Fruit fly (Drosophila melanogaster) whole organism, embryonic: ENCODE data around the gene Hand.

ENCODE experiments used
- Atf3 ChIP-seq: fragments of 200-800 bp; sonication (Bioruptor generic); optimal IDR thresholded peaks from 3 replicates; lab custom pipeline; 2016; ENCODE audit warnings: missing biosample characterization, missing genetic modification characterization
- Blimp-1 ChIP-seq: fragments of 200-800 bp; sonication (Bioruptor generic); optimal IDR thresholded peaks from 3 replicates; lab custom pipeline; 2018; ENCODE audit warnings: missing biosample characterization, missing genetic modification characterization, mild to moderate bottlenecking, moderate library complexity, missing genetic modification reagents
- BtbVII ChIP-seq: fragments of 200-800 bp; sonication (Bioruptor generic); optimal IDR thresholded peaks from 3 replicates; lab custom pipeline; 2017; ENCODE audit warnings: missing biosample characterization, mild to moderate bottlenecking, missing genetic modification characterization
- Bteb2 ChIP-seq: fragments of 200-800 bp; sonication (Bioruptor generic); optimal IDR thresholded peaks from 2 replicates; lab custom pipeline; 2016; ENCODE audit warnings: missing biosample characterization, missing genetic modification characterization
- CG10565 ChIP-seq: fragments of 200-800 bp; sonication (Bioruptor generic); optimal IDR thresholded peaks from 3 replicates; lab custom pipeline; 2016; ENCODE audit warnings: missing biosample characterization, mild to moderate bottlenecking, missing genetic modification characterization
- CG10959 ChIP-seq: fragments of 200-800 bp; sonication (Bioruptor generic); IDR thresholded peaks from 2 replicates; pipeline ENCODE4 v1.3.6; 2022; ENCODE audit warnings: missing biosample characterization, missing genetic modification characterization
- CG11695 ChIP-seq: fragments of 200-800 bp; sonication (Bioruptor generic); IDR thresholded peaks from 3 replicates; pipeline ENCODE4 v1.3.6; 2022; ENCODE audit warnings: missing biosample characterization, missing genetic modification characterization
- CG13894 ChIP-seq: fragments of 200-800 bp; sonication (Bioruptor generic); optimal IDR thresholded peaks from 3 replicates; lab custom pipeline; 2018; ENCODE audit warnings: missing biosample characterization, mild to moderate bottlenecking, missing genetic modification characterization, moderate library complexity
- CG14667 ChIP-seq: fragments of 200-800 bp; sonication (Bioruptor generic); IDR thresholded peaks from 2 replicates; pipeline ENCODE4 v1.3.6; 2022; ENCODE audit warnings: missing biosample characterization, missing genetic modification characterization
- CG16813 ChIP-seq: fragments of 200-800 bp; sonication (Bioruptor generic); IDR thresholded peaks from 3 replicates; pipeline ENCODE4 v1.3.6; 2022; ENCODE audit warnings: missing biosample characterization, missing genetic modification characterization; ENCODE audit not compliant: partially characterized antibody
- CG17361 ChIP-seq: fragments of 200-800 bp; sonication (Bioruptor generic); IDR thresholded peaks from 3 replicates; pipeline ENCODE4 v1.3.6; 2022; ENCODE audit warnings: missing biosample characterization, missing genetic modification characterization
- CG2199 ChIP-seq: fragments of 200-800 bp; sonication (Bioruptor generic); IDR thresholded peaks from 3 replicates; pipeline ENCODE4 v1.3.6; 2022; ENCODE audit warnings: missing biosample characterization, missing genetic modification characterization
- CG2202 ChIP-seq: fragments of 200-800 bp; sonication (Bioruptor generic); optimal IDR thresholded peaks from 2 replicates; lab custom pipeline; 2018; ENCODE audit warnings: missing biosample characterization, mild to moderate bottlenecking, missing genetic modification characterization
- CG3847 ChIP-seq: fragments of 200-800 bp; sonication (Bioruptor generic); IDR thresholded peaks from 2 replicates; pipeline ENCODE4 v1.3.6; 2022; ENCODE audit warnings: missing biosample characterization, missing genetic modification characterization
- CG4328 ChIP-seq: fragments of 200-800 bp; sonication (Bioruptor generic); optimal IDR thresholded peaks from 3 replicates; lab custom pipeline; 2017; ENCODE audit warnings: missing biosample characterization, missing genetic modification reagents, missing genetic modification characterization
- CG4730 ChIP-seq: fragments of 200-800 bp; sonication (Bioruptor generic); IDR thresholded peaks from 2 replicates; pipeline ENCODE4 v1.3.6; 2022; ENCODE audit warnings: missing biosample characterization, missing genetic modification characterization
- CG4820 ChIP-seq: fragments of 200-800 bp; sonication (Bioruptor generic); optimal IDR thresholded peaks from 3 replicates; lab custom pipeline; 2016; ENCODE audit warnings: missing biosample characterization, missing genetic modification characterization
- CG6813 ChIP-seq: fragments of 200-800 bp; sonication (Bioruptor generic); optimal IDR thresholded peaks from 2 replicates; lab custom pipeline; 2017; ENCODE audit warnings: missing biosample characterization, missing genetic modification characterization, mild to moderate bottlenecking, moderate library complexity, missing genetic modification reagents
- CG7745 ChIP-seq: fragments of 200-800 bp; sonication (Bioruptor generic); optimal IDR thresholded peaks from 2 replicates; lab custom pipeline; 2018; ENCODE audit warnings: missing biosample characterization, mild to moderate bottlenecking, missing genetic modification characterization, moderate library complexity
- CrebB ChIP-seq: fragments of 200-800 bp; sonication (Bioruptor generic); optimal IDR thresholded peaks from 3 replicates; lab custom pipeline; 2018; ENCODE audit warnings: missing biosample characterization, mild to moderate bottlenecking, missing genetic modification characterization
- D19A ChIP-seq: fragments of 200-800 bp; optimal IDR thresholded peaks from 3 replicates; lab custom pipeline; 2019; ENCODE audit warnings: missing biosample characterization, mild to moderate bottlenecking, missing genetic modification characterization, moderate library complexity
- Dref ChIP-seq: fragments of 200-800 bp; sonication (Bioruptor generic); IDR thresholded peaks from 2 replicates; pipeline ENCODE4 v1.3.6; 2022; ENCODE audit warnings: missing biosample characterization, missing genetic modification characterization
- Drgx ChIP-seq: fragments of 200-800 bp; sonication (Bioruptor generic); IDR thresholded peaks from 2 replicates; pipeline ENCODE4 v1.3.6; 2022; ENCODE audit warnings: missing biosample characterization, missing genetic modification characterization
- Eip74EF ChIP-seq, 2 experiments: fragments of 200-800 bp in 1 of 2; fragments of >200 bp in 1 of 2; sonication (Bioruptor generic) in 1 of 2; optimal IDR thresholded peaks; 2 replicates each; lab custom pipeline; 2017 to 2019; ENCODE audit warnings: missing biosample characterization in 2 of 2, missing genetic modification characterization in 2 of 2, mild to moderate bottlenecking in 1 of 2, moderate library complexity in 1 of 2
- Fer1 ChIP-seq: fragments of 200-800 bp; sonication (Bioruptor generic); optimal IDR thresholded peaks from 2 replicates; lab custom pipeline; 2017; ENCODE audit warnings: missing biosample characterization, mild to moderate bottlenecking, missing genetic modification characterization
- Hr39 ChIP-seq: fragments of >200 bp; optimal IDR thresholded peaks from 2 replicates; lab custom pipeline; 2017
- Hr51 ChIP-seq, 2 experiments: fragments of 200-800 bp; sonication (Bioruptor generic); optimal IDR thresholded peaks; 2 replicates in 1 of 2; 3 replicates in 1 of 2; lab custom pipeline; 2016 to 2018; ENCODE audit warnings: missing biosample characterization in 2 of 2, missing genetic modification characterization in 2 of 2, mild to moderate bottlenecking in 1 of 2, moderate library complexity in 1 of 2
- ash1 ChIP-seq: fragments of 200-800 bp; sonication (Bioruptor generic); optimal IDR thresholded peaks from 2 replicates; lab custom pipeline; 2018; ENCODE audit warnings: missing biosample characterization, mild to moderate bottlenecking, missing genetic modification characterization
- br ChIP-seq: fragments of >200 bp; optimal IDR thresholded peaks from 2 replicates; lab custom pipeline; 2017
- crol ChIP-seq: fragments of 200-800 bp; sonication (Bioruptor generic); IDR thresholded peaks from 2 replicates; pipeline ENCODE4 v1.3.6; 2022; ENCODE audit warnings: missing biosample characterization, missing genetic modification characterization
- da ChIP-seq: fragments of 200-800 bp; sonication (Bioruptor generic); optimal IDR thresholded peaks from 2 replicates; lab custom pipeline; 2016; ENCODE audit warnings: missing biosample characterization, missing genetic modification characterization
- dan ChIP-seq: fragments of 200-800 bp; sonication (Bioruptor generic); IDR thresholded peaks from 2 replicates; pipeline ENCODE4 v1.3.6; 2022; ENCODE audit warnings: missing biosample characterization, missing genetic modification characterization
- danr ChIP-seq: fragments of 200-800 bp; sonication (Bioruptor generic); IDR thresholded peaks from 2 replicates; pipeline ENCODE4 v1.3.6; 2022; ENCODE audit warnings: missing biosample characterization, missing genetic modification characterization
- dpn ChIP-seq, 2 experiments: fragments of 200-800 bp; sonication (Bioruptor generic); optimal IDR thresholded peaks; 3 replicates each; lab custom pipeline; 2016; ENCODE audit warnings: missing biosample characterization in 2 of 2, missing genetic modification characterization in 2 of 2
- dysf ChIP-seq: fragments of 200-800 bp; sonication (Bioruptor generic); IDR thresholded peaks from 3 replicates; pipeline ENCODE4 v1.3.6; 2022; ENCODE audit warnings: missing biosample characterization, missing genetic modification characterization
- gem ChIP-seq: fragments of 200-800 bp; sonication (Bioruptor generic); optimal IDR thresholded peaks from 2 replicates; lab custom pipeline; 2019; ENCODE audit warnings: missing biosample characterization, mild to moderate bottlenecking, missing genetic modification characterization, moderate library complexity
- hth ChIP-seq: fragments of >200 bp; optimal IDR thresholded peaks from 2 replicates; lab custom pipeline; 2017; ENCODE audit warnings: inconsistent platforms
- jigr1 ChIP-seq: fragments of 200-800 bp; sonication (Bioruptor generic); IDR thresholded peaks from 3 replicates; pipeline ENCODE4 v1.3.6; 2022; ENCODE audit warnings: missing biosample characterization, missing genetic modification characterization
- ken ChIP-seq: fragments of 200-800 bp; sonication (Bioruptor generic); IDR thresholded peaks from 3 replicates; pipeline ENCODE4 v1.3.6; 2022; ENCODE audit warnings: missing biosample characterization, missing genetic modification characterization
- lola ChIP-seq, 3 experiments: fragments of >200 bp in 2 of 3; fragments of 200-800 bp in 1 of 3; sonication (Bioruptor generic) in 1 of 3; optimal IDR thresholded peaks; 2 replicates each; lab custom pipeline; 2017 to 2019; ENCODE audit warnings: missing biosample characterization in 3 of 3, missing genetic modification characterization in 3 of 3, mild to moderate bottlenecking in 1 of 3, moderate library complexity in 1 of 3
- otp ChIP-seq: fragments of 200-800 bp; sonication (Bioruptor generic); IDR thresholded peaks from 3 replicates; pipeline ENCODE4, ENCODE4 v1.3.6; 2022; ENCODE audit warnings: missing biosample characterization, missing genetic modification characterization
- phol ChIP-seq: fragments of 200-800 bp; sonication (Bioruptor generic); optimal IDR thresholded peaks from 3 replicates; lab custom pipeline; 2018; ENCODE audit warnings: missing biosample characterization, mild to moderate bottlenecking, missing genetic modification characterization, moderate library complexity
- pros ChIP-seq: fragments of 200-800 bp; sonication (Bioruptor generic); optimal IDR thresholded peaks from 3 replicates; lab custom pipeline; 2019; ENCODE audit warnings: missing biosample characterization, mild to moderate bottlenecking, missing genetic modification characterization, moderate library complexity
- repo ChIP-seq: fragments of 200-800 bp; sonication (Bioruptor generic); optimal IDR thresholded peaks from 2 replicates; lab custom pipeline; 2016; ENCODE audit warnings: missing biosample characterization, missing genetic modification characterization
- schlank ChIP-seq: fragments of 200-800 bp; sonication (Bioruptor generic); optimal IDR thresholded peaks from 2 replicates; lab custom pipeline; 2018; ENCODE audit warnings: missing biosample characterization, mild to moderate bottlenecking, missing genetic modification characterization
- sqz ChIP-seq: fragments of 200-800 bp; sonication (Bioruptor generic); optimal IDR thresholded peaks from 3 replicates; lab custom pipeline; 2018; ENCODE audit warnings: missing biosample characterization, mild to moderate bottlenecking, missing genetic modification characterization
- sr ChIP-seq: fragments of 200-800 bp; sonication (Bioruptor generic); IDR thresholded peaks from 3 replicates; pipeline ENCODE4 v1.3.6; 2022; ENCODE audit warnings: missing biosample characterization, missing genetic modification characterization
- tup ChIP-seq: fragments of 200-800 bp; sonication (Bioruptor generic); optimal IDR thresholded peaks from 2 replicates; lab custom pipeline; 2016; ENCODE audit warnings: missing biosample characterization, mild to moderate bottlenecking, missing genetic modification characterization, moderate library complexity
- twi ChIP-seq: fragments of 200-800 bp; optimal IDR thresholded peaks from 2 replicates; lab custom pipeline; 2019; ENCODE audit warnings: missing biosample characterization, mild to moderate bottlenecking, missing genetic modification characterization, moderate library complexity

Gene Hand

dm6 chr2L:10306518-10307260 lies 11.5 kb upstream of the Hand start, which contains the start of the genes CG5390 and CG4968 (continued):
- TF ChIP-seq CrebB (tag; lab: Kevin White, UChicago) = peak; percentile 56
- TF ChIP-seq CG16813 (GFP tag; lab: Robert Waterston, UW) = peak; percentile 32; the same call in 1 of the 3 replicates
- peak; percentile 70 for TF ChIP-seq CG4328
- TF ChIP-seq Blimp-1 (GFP tag; lab: Kevin White, UChicago) = no peak
- TF ChIP-seq CG13894 (tag; lab: Kevin White, UChicago) = peak; percentile 88
- TF ChIP-seq CG11695 (GFP tag; lab: Robert Waterston, UW) = peak; percentile 72; the same call in 2 of the 3 replicates
- TF ChIP-seq CG4730 (GFP tag; lab: Robert Waterston, UW) = no peak
- TF ChIP-seq Fer1 (GFP tag; lab: Kevin White, UChicago) = peak; percentile 83
- TF ChIP-seq dan (GFP tag; lab: Robert Waterston, UW) = no peak
- TF ChIP-seq jigr1 (GFP tag; lab: Robert Waterston, UW) = no peak
- TF ChIP-seq br (lab: Kevin White, UChicago) = no peak
- TF ChIP-seq sr = no peak
- TF ChIP-seq D19A (tag; lab: Kevin White, UChicago) = no peak
- no peak for TF ChIP-seq ash1
- peak; percentile 29; the same call in 1 of the 3 replicates for TF ChIP-seq otp (GFP tag; lab: Robert Waterston, UW)
- TF ChIP-seq lola (GFP tag; optimal IDR thresholded peaks at IDR 0.05; lab: Kevin White, UChicago) = peak in 1 of 3 experiments; percentile 36
- TF ChIP-seq Dref = peak; percentile 86
- TF ChIP-seq phol (tag; lab: Kevin White, UChicago) = peak; percentile 70
- TF ChIP-seq CG6813 (GFP tag; lab: Kevin White, UChicago) = no peak
- no peak for TF ChIP-seq crol (GFP tag; lab: Robert Waterston, UW)
- peak; percentile 76 for TF ChIP-seq BtbVII (GFP tag; lab: Kevin White, UChicago)
- TF ChIP-seq Hr51 (GFP tag; optimal IDR thresholded peaks at IDR 0.05; lab: Kevin White, UChicago) = peak; percentile 30 to 83
- TF ChIP-seq Eip74EF (GFP tag; optimal IDR thresholded peaks at IDR 0.05; lab: Kevin White, UChicago) = peak in 1 of 2 experiments; percentile 46
- no peak for TF ChIP-seq CG7745 (tag; lab: Kevin White, UChicago)
- peak; percentile 44 to 69 for TF ChIP-seq dpn (GFP tag; optimal IDR thresholded peaks at IDR 0.05; lab: Kevin White, UChicago)
- TF ChIP-seq pros (GFP tag; lab: Kevin White, UChicago) = peak; percentile 61
- TF ChIP-seq tup = peak; percentile 35
- peak; percentile 43 for TF ChIP-seq twi (tag; lab: Kevin White, UChicago)
- TF ChIP-seq CG2202 (tag; lab: Kevin White, UChicago) = peak; percentile 17
- TF ChIP-seq Atf3 = no peak
- TF ChIP-seq ken (GFP tag; lab: Robert Waterston, UW) = 0 out of 3 replicates have a peak, but pooled peaks have one; percentile 54
- 0 out of 2 replicates have a peak, but pooled peaks have one; percentile 14 for TF ChIP-seq CG14667 (GFP tag; lab: Robert Waterston, UW)
- TF ChIP-seq CG10959 (GFP tag; lab: Robert Waterston, UW) = no peak
- peak; percentile 86 for TF ChIP-seq Drgx
- no peak for TF ChIP-seq CG10565 (GFP tag; lab: Kevin White, UChicago)
- TF ChIP-seq CG2199 (GFP tag; lab: Robert Waterston, UW) = no peak
- peak; percentile 64 for TF ChIP-seq CG3847 (GFP tag; lab: Robert Waterston, UW)
- TF ChIP-seq dysf = peak; percentile 55; the same call in 1 of the 3 replicates
- peak; percentile 62; the same call in 2 of the 3 replicates for TF ChIP-seq CG17361 (GFP tag; lab: Robert Waterston, UW)
- TF ChIP-seq danr (GFP tag; lab: Robert Waterston, UW) = peak; percentile 49; the same call in 1 of the 2 replicates
- no peak for TF ChIP-seq da
- no peak for TF ChIP-seq Hr39 (lab: Kevin White, UChicago)
- TF ChIP-seq schlank (tag; lab: Kevin White, UChicago) = peak; percentile 18
- no peak for TF ChIP-seq Bteb2 (GFP tag; lab: Kevin White, UChicago)
- TF ChIP-seq CG4820 (GFP tag; lab: Kevin White, UChicago) = peak; percentile 20
- TF ChIP-seq gem (tag; lab: Kevin White, UChicago) = peak; percentile 87
- no peak for TF ChIP-seq repo (GFP tag; lab: Kevin White, UChicago)
- TF ChIP-seq hth (lab: Kevin White, UChicago) = no peak
- TF ChIP-seq sqz = peak; percentile 43
